In genomic region chrII:11041027-11041426, ce11 we compare ENCODE assay signal across 2 worm cellular contexts.
TF ChIP-seq lines count a peak whose summit lies in the region.

Gene cey-1 (minus strand): TSS chrII:11041206.

TF ChIP-seq in whole organism, L1 larva, 84 proteins besides CTCF, POLR2A, EP300 and RAD21:
- TF ChIP-seq ztf-11 (tag; optimal IDR thresholded peaks at IDR 0.05; lab: Kevin White, UChicago) (no peak), blmp-1 (tag; optimal IDR thresholded peaks at IDR 0.05; lab: Kevin White, UChicago) (peak; percentile 5), fkh-10 (GFP tag; optimal IDR thresholded peaks at IDR 0.05; lab: Kevin White, UChicago) (no peak)

TF ChIP-seq in whole organism, L4 larva, 104 proteins besides CTCF, POLR2A, EP300 and RAD21:
- TF ChIP-seq aha-1 (tag; lab: Kevin White, UChicago) (peak; percentile 90), rbr-2 (tag; optimal IDR thresholded peaks at IDR 0.05; lab: Kevin White, UChicago) (no peak), set-16 (GFP tag; IDR thresholded peaks at IDR 0.05; lab: Robert Waterston, UW) (no peak), F37D6.2 (tag; optimal IDR thresholded peaks at IDR 0.05; lab: Kevin White, UChicago) (no peak), gei-8 (GFP tag; optimal IDR thresholded peaks at IDR 0.05; lab: Kevin White, UChicago) (no peak), nhr-28 (tag; optimal IDR thresholded peaks at IDR 0.05; lab: Kevin White, UChicago) (no peak)

Comparison
In these comparisons a context has a peak if more than half of its experiments do, and no peak if none do; other contexts are left out.
1. Of the 29 proteins assayed by ChIP-seq in both whole organism, L4 larva and whole organism, L1 larva: peak only in whole organism, L4 larva: aha-1; only in whole organism, L1 larva: none; in both: none; in neither: 28.